Worm (Caenorhabditis elegans): Measurements from ENCODE around the gene txt-8.

DNA sequence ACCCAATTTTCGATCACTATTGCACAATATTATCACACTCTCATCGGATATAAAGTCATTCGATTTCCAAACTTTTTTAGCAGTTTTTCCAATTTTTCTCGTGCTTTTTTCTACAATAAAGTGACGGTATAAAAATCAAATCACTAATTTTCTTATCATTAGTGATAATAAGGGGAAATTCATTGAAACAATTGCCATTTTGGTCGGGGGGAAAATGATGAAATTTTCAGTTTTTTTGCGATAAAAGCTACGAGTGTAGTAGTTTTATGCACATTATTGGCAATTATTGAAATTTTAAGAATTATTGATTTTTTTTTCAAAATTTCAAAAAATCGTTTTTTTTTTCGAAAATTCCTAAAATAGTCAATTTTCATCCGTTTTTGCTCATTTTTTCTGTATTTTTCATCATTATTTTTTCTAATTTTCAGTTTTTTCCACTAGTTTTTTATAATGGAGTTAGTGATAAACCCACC, 48.2 kb downstream of the txt-8 start, which contains the start of gene ZK228.4:
- TF ChIP-seq mec-3 (tag; optimal IDR thresholded peaks at IDR 0.05; ENCODE audit: borderline replicate concordance) (no peak), ceh-31 (tag; optimal IDR thresholded peaks at IDR 0.05) (no peak), ceh-19 (GFP tag; optimal IDR thresholded peaks at IDR 0.05) (no peak), che-1 (tag; optimal IDR thresholded peaks at IDR 0.05) (no peak), ceh-9 (tag; optimal IDR thresholded peaks at IDR 0.05) (no peak), nhr-232 (tag; optimal IDR thresholded peaks at IDR 0.05) (no peak), elt-2 (tag; optimal IDR thresholded peaks at IDR 0.05) (peak; percentile 2), pha-2 (tag; optimal IDR thresholded peaks at IDR 0.05) (no peak), pat-9 (tag; optimal IDR thresholded peaks at IDR 0.05) (no peak), hlh-6 (tag; optimal IDR thresholded peaks at IDR 0.05) (no peak), hlh-13 (GFP tag; optimal IDR thresholded peaks at IDR 0.05) (no peak), pqm-1 (tag; optimal IDR thresholded peaks at IDR 0.05) (no peak), tbx-7 (tag; optimal IDR thresholded peaks at IDR 0.05) (no peak), ttx-3 (tag; optimal IDR thresholded peaks at IDR 0.05) (no peak)

All from whole organism, late embryonic.